Worm (Caenorhabditis elegans): ENCODE data around the gene inpp-4B.

ce11 chrIII:10294837-10295236 lies 28.2 kb upstream of the inpp-4B start, which contains the start of gene vglu-2:
- TF ChIP-seq hmg-4 (GFP tag; optimal IDR thresholded peaks at IDR 0.05) (no peak), flt-1 (GFP tag; IDR thresholded peaks at IDR 0.05) (no peak), tbx-11 (GFP tag; IDR thresholded peaks at IDR 0.05) (no peak), ama-1 (optimal IDR thresholded peaks at IDR 0.05) (no peak), hnd-1 (tag; optimal IDR thresholded peaks at IDR 0.05) (no peak), sea-1 (GFP tag; conservative IDR thresholded peaks at IDR 0.05) (no peak), ets-7 (tag; optimal IDR thresholded peaks at IDR 0.05) (no peak), aly-1 (tag; optimal IDR thresholded peaks at IDR 0.05) (no peak), ceh-13 (GFP tag; optimal IDR thresholded peaks at IDR 0.05) (no peak)

Data from whole organism, early embryonic.